Worm (Caenorhabditis elegans) whole organism, midembryonic: Measurements from ENCODE around the gene lag-2.

ENCODE experiments used
- T22C8.4 ChIP-seq: fragments of 200-800 bp; sonication (Bioruptor generic); IDR thresholded peaks from 2 replicates; pipeline ENCODE4 v1.3.6; 2022; ENCODE audit warnings: missing genetic modification characterization, missing compliant biosample characterization
- cog-1 ChIP-seq: sonication (generic microtip); optimal IDR thresholded peaks from 2 replicates; lab custom pipeline; 2016; ENCODE audit warnings: missing genetic modification characterization, missing compliant biosample characterization
- flt-1 ChIP-seq: fragments of 200-800 bp; sonication (Bioruptor generic); IDR thresholded peaks from 2 replicates; pipeline ENCODE4 v1.3.6; 2022; ENCODE audit warnings: missing genetic modification characterization, missing compliant biosample characterization
- klf-2 ChIP-seq: fragments of 200-800 bp; sonication (Bioruptor generic); conservative IDR thresholded peaks from 2 replicates; pipeline ENCODE4 v1.3.6; 2022; ENCODE audit warnings: missing genetic modification reagents, missing genetic modification characterization, missing compliant biosample characterization
- med-1 ChIP-seq: sonication (generic microtip); optimal IDR thresholded peaks from 2 replicates; lab custom pipeline; 2017; ENCODE audit warnings: missing genetic modification characterization, mild to moderate bottlenecking, missing compliant biosample characterization, antibody characterized with exemption, missing genetic modification reagents; ENCODE audit not compliant: insufficient read depth
- ref-1 ChIP-seq: fragments of 200-800 bp; sonication (Bioruptor generic); conservative IDR thresholded peaks from 2 replicates; pipeline ENCODE4 v1.3.6; 2022; ENCODE audit warnings: missing genetic modification reagents, missing genetic modification characterization, missing compliant biosample characterization
- tab-1 ChIP-seq: fragments of 200-800 bp; sonication (Bioruptor generic); IDR thresholded peaks from 2 replicates; pipeline ENCODE4 v1.3.6; 2022; ENCODE audit warnings: missing genetic modification characterization, missing compliant biosample characterization
- ztf-23 ChIP-seq: fragments of 200-800 bp; sonication (Bioruptor generic); IDR thresholded peaks from 2 replicates; pipeline ENCODE4 v1.3.6; 2022; ENCODE audit warnings: missing genetic modification reagents, missing genetic modification characterization, missing compliant biosample characterization
- ztf-29 ChIP-seq: fragments of 200-800 bp; sonication (Bioruptor generic); IDR thresholded peaks from 2 replicates; pipeline ENCODE4 v1.3.6; 2022; ENCODE audit warnings: missing genetic modification reagents, missing genetic modification characterization, missing compliant biosample characterization

The lag-2 gene

ce11 chrV:3158379-3158778 lies 29.8 kb upstream of the lag-2 start:
- TF ChIP-seq flt-1 (GFP tag; lab: Robert Waterston, UW) (no peak), T22C8.4 (no peak), ztf-23 (no peak), cog-1 (tag; lab: Kevin White, UChicago) (no peak), klf-2 (GFP tag; lab: Robert Waterston, UW) (no peak), ref-1 (GFP tag; lab: Robert Waterston, UW) (no peak), ztf-29 (GFP tag; lab: Robert Waterston, UW) (no peak), tab-1 (GFP tag; lab: Robert Waterston, UW) (no peak), med-1 (no peak)

DNA sequence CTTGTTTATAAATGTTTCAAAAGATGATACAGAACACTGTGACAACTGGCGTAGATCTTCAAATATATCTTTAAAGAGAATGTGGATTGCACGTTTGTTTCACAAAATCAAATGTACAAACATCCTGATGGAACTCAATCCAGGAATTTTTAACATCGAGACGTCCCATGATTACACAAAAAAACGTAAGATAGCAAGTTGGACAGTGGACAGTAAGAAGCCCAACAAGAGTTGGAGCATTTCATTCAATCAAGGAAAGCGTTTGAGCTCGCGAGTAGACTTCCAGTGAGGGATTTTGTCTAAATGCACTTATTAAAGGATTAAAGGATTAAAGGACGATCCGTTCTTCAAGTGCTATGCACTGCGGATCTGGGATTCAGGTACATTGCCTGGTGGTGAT lies 28.9 kb upstream of the lag-2 start, which contains the start of gene C36C5.12:
Gene C36C5.12, minus strand, starts transcription at position 101 of the 400 bp plus-strand sequence.
- no peak for TF ChIP-seq T22C8.4
- no peak for TF ChIP-seq flt-1 (GFP tag; lab: Robert Waterston, UW)
- TF ChIP-seq med-1 = no peak
- no peak for TF ChIP-seq klf-2 (GFP tag; lab: Robert Waterston, UW)
- TF ChIP-seq ref-1 (GFP tag; lab: Robert Waterston, UW) = no peak
- no peak for TF ChIP-seq tab-1 (GFP tag; lab: Robert Waterston, UW)
- no peak for TF ChIP-seq cog-1 (tag; lab: Kevin White, UChicago)
- no peak for TF ChIP-seq ztf-23

DNA sequence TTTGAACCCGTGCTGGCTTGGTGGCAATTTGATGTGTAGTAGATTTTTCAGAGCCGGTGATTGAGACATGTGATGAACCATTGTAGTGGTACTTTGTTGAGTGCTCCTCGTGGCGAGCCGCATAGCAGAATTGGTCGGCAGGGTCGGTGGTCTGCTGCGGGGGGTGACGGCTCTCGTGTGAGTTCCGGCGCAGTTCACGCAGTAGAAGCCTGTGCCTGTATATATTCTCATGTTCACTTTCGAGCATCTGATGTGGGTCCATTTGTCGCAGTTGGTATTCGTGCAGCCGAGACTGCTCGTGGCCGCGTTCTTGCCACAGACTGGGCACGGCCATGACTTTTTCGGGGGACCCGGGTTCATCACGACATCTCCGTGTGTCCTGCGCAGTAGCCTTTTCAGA lies 25.8 kb upstream of the lag-2 start:
- no peak for TF ChIP-seq med-1
- TF ChIP-seq klf-2 (GFP tag; lab: Robert Waterston, UW) = no peak
- no peak for TF ChIP-seq flt-1 (GFP tag; lab: Robert Waterston, UW)
- TF ChIP-seq T22C8.4 = no peak
- TF ChIP-seq cog-1 (tag; lab: Kevin White, UChicago) = no peak
- no peak for TF ChIP-seq tab-1 (GFP tag; lab: Robert Waterston, UW)
- TF ChIP-seq ztf-23 = no peak
- no peak for TF ChIP-seq ztf-29 (GFP tag; lab: Robert Waterston, UW)
- no peak for TF ChIP-seq ref-1 (GFP tag; lab: Robert Waterston, UW)

DNA sequence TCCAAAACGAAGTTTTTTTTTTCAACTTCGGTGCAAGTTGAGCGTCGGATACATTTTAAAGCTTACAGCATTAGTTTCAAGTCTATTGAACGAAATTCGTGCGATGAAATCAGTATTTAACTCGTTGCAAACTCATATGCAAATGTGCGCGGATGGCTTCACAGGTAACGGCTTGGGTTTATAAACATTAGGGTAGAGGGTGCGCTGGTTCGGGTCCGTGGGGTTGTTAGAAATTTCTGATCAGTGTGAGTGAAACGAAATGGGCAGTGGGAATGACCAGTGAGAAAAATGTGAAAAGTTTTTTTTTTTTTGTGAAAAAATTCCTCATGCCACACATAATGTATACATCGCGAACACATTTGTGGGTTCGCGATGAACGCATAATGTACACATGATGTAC lies 25.0 kb upstream of the lag-2 start:
- TF ChIP-seq klf-2 (GFP tag; lab: Robert Waterston, UW) = no peak
- TF ChIP-seq ztf-23 = no peak

DNA sequence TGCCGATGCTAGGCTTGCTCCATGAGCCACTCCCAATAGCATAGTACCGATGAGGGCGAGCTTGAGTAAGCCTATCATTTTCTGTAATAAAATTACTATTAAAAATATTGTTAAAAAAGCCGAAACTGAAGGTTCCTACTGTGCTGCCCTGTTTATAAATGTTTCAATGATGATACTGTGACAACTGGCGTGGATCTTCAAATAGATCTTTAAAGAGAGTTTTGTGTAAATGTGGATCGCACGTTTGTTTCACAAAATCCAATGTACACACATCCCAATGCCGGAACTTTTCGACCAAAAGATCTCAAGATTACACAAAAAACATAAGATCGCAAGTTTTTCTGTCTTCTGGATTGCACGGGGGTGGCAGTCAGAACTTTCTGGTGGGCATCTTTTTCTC lies 22.7 kb upstream of the lag-2 start, which contains the start of gene C36C5.14:
Gene C36C5.14, minus strand, starts transcription at position 101 of the 400 bp plus-strand sequence.
- TF ChIP-seq klf-2 (GFP tag; lab: Robert Waterston, UW) (no peak), ref-1 (GFP tag; lab: Robert Waterston, UW) (no peak), ztf-23 (no peak), med-1 (no peak), T22C8.4 (no peak), cog-1 (tag; lab: Kevin White, UChicago) (no peak), flt-1 (GFP tag; lab: Robert Waterston, UW) (no peak), ztf-29 (GFP tag; lab: Robert Waterston, UW) (no peak), tab-1 (GFP tag; lab: Robert Waterston, UW) (no peak)

DNA sequence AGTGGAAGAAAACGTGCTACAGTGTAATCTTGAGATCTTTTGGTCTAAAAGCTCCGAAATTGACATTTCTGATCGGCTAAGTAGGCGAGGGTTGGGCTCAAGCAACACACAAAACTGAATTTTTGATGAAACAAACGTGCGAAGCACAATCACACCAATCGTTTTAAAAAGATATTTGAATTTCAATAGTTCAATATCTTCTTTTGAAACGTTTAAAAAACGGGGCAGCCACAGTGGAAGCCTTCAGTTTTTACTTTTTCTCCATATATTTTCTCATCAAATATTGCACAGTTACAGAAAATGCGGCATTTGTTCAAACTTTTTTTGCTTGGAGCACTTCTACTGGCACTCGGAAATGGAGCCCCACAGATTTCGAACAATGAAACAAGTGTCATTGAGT lies 21.9 kb upstream of the lag-2 start, which contains the start of gene C36C5.4:
Gene C36C5.4, plus strand, starts transcription at position 301 of the 400 bp plus-strand sequence.
- TF ChIP-seq med-1 (no peak), flt-1 (GFP tag; lab: Robert Waterston, UW) (no peak)

- TF ChIP-seq ztf-23 (no peak), T22C8.4 (no peak), med-1 (no peak), cog-1 (tag; lab: Kevin White, UChicago) (no peak), ztf-29 (GFP tag; lab: Robert Waterston, UW) (no peak), ref-1 (GFP tag; lab: Robert Waterston, UW) (no peak), tab-1 (GFP tag; lab: Robert Waterston, UW) (no peak), flt-1 (GFP tag; lab: Robert Waterston, UW) (no peak), klf-2 (GFP tag; lab: Robert Waterston, UW) (no peak)
These were observed 19.5 kb upstream of the lag-2 start, which contains the start of gene C36C5.15 for ce11 chrV:3168650-3169049. Gene C36C5.15 (minus strand): TSS chrV:3168750.

DNA sequence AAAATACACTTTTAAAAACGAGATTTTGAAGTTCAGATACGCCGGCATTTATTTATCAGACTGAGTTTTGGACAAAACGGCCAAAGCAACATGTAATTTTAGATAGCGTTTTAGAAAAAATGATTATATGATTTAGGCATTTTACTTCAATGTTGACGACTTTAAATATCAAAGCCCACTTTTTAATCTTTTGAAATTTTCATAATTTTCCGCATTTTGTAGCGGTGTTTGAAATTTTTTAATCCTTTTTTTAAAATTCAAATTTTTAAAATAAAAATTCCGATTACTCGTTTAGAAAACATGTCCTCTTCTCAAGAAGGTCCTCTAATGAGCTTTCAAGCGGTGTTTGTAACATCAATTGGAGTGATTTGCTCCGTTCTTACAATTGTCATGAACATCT lies 18.3 kb upstream of the lag-2 start, which contains the start of gene srbc-6:
Gene srbc-6, plus strand, starts transcription at position 301 of the 400 bp plus-strand sequence.
- TF ChIP-seq cog-1 (tag; lab: Kevin White, UChicago) = no peak
- TF ChIP-seq ztf-29 (GFP tag; lab: Robert Waterston, UW) = no peak
- TF ChIP-seq med-1 = no peak

DNA sequence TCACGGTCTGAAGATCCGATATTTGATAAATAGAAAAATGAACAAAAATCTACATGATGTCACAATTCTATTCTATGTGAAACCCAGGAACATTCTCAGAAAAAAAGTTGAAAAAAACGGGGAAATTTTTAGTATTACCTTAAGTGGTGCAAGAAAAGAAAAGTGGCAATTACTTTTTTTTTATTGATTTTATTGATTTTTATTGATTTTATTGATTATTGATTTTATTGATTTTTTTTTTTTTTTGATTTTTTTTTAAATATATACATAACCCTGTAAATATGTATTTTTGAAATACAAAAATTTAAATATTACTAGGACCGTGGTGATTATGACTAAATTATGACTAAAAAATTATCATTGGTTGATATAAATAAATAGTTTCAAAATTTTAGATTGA lies 16.5 kb upstream of the lag-2 start:
- TF ChIP-seq flt-1 (GFP tag; lab: Robert Waterston, UW) (no peak), cog-1 (tag; lab: Kevin White, UChicago) (no peak), ztf-29 (GFP tag; lab: Robert Waterston, UW) (no peak), ref-1 (GFP tag; lab: Robert Waterston, UW) (no peak), T22C8.4 (peak; percentile 57; the same call in 1 of the 2 replicates), ztf-23 (no peak), med-1 (no peak)

DNA sequence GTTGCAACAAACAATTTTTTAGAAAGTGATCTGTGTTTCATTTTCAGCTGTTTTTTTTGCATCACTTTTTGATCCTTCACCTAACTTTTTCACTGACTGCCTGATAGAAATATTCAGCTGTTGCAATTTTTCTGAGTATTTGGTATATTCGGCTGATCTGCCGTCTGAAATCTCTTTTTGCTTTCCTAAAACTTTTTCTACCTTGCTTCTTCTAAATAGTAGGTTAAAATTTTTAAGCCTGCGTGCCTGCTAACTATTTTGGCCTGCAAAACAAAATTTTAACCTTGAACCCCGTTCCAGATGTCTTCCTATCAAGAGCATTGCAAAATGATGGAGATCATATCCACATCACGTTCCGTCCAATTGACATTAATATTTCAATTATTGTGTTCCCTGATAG lies 12.0 kb upstream of the lag-2 start, which contains the start of gene srab-8:
Gene srab-8, plus strand, starts transcription at position 301 of the 400 bp plus-strand sequence.
- TF ChIP-seq klf-2 (GFP tag; lab: Robert Waterston, UW) (no peak), flt-1 (GFP tag; lab: Robert Waterston, UW) (no peak), cog-1 (tag; lab: Kevin White, UChicago) (no peak), ztf-23 (no peak)

- TF ChIP-seq klf-2 (GFP tag; lab: Robert Waterston, UW) (no peak), cog-1 (tag; lab: Kevin White, UChicago) (no peak), T22C8.4 (no peak)
These were observed 2.3 kb upstream of the lag-2 start for ce11 chrV:3185855-3186254.
